Worm (Caenorhabditis elegans): ENCODE measurements around the gene kgb-1.

DNA sequence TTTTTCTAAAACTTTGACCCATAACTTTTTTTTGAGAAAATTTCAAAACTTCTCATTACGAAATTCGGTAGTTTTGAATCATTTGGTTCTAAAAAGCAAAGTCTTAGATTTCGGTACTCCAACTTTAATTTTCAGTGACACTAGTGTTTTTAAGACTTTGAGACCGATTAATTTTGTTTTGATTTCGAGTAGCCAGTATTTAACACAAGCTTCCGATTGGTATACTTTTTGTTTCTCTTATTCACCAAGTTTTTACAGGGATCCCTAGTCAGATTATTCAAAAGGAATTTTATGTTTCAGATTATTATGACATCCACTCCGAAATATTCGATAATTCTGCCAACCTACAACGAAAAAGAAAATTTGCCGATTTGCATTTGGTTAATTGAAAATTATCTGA lies 35.5 kb upstream of the kgb-1 start, which contains the start of gene dpm-1:
- TF ChIP-seq med-1 (GFP tag; optimal IDR thresholded peaks at IDR 0.05; ENCODE audit: insufficient read depth) (no peak), flt-1 (GFP tag; IDR thresholded peaks at IDR 0.05) (no peak), ref-1 (GFP tag; conservative IDR thresholded peaks at IDR 0.05) (no peak), cog-1 (tag; optimal IDR thresholded peaks at IDR 0.05) (no peak)
